Fruit fly (Drosophila melanogaster): ENCODE data around the gene ru.
A peak's percentile ranks its signal among the peaks of the same experiment; 100 is the strongest.

The ru gene

DNA sequence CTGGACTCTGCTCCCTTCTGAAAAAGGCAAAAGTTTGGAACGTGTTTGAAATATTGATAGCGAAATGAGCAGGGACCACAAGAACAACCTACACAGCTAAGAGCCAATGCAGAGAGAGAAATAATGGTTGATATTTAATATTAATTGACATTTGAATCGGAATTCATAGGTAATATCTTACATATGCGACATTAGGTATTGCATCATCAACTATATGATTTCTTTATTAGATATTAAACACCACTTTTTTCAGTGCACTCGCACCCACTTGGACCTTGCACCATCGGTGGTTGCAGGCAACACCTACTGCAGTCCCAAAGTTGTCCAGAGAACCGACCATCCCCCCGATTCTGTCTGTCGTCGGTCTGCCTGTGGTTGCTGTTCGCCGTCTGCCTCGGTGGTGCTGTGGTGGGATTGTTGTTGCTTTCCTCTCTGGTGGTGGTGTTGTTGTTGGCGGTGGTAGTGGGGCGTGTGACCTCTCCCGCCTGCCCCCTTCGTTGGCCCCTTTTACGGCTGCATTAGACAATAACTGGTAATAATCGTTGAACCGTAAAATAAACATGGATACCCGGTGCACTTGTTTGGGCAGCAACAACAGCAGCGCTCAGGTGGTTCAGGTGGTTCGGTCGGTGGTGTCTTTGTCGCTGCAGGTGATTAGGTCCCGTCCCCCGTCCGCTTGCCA lies 8.6 kb downstream of the ru start (continued):
- no peak for TF ChIP-seq Nf-YC (tag; optimal IDR thresholded peaks at IDR 0.05)
- TF ChIP-seq CG7786 (GFP tag; optimal IDR thresholded peaks at IDR 0.05) = no peak
- TF ChIP-seq gt (GFP tag; IDR thresholded peaks at IDR 0.05) = peak; percentile 41
- TF ChIP-seq CG12236 (GFP tag; optimal IDR thresholded peaks at IDR 0.05) = no peak
- TF ChIP-seq Hand (GFP tag; optimal IDR thresholded peaks at IDR 0.05) = no peak
- TF ChIP-seq nmo (GFP tag; optimal IDR thresholded peaks at IDR 0.05) = peak; percentile 79
- TF ChIP-seq CG1647 (GFP tag; optimal IDR thresholded peaks at IDR 0.05) = no peak
- TF ChIP-seq Oaz (GFP tag; IDR thresholded peaks at IDR 0.05) = no peak
- no peak for TF ChIP-seq HmgZ (tag; optimal IDR thresholded peaks at IDR 0.05)
- TF ChIP-seq zfh1 (GFP tag; IDR thresholded peaks at IDR 0.05) = peak; percentile 82
- peak; percentile 32; the same call in 1 of the 2 replicates for TF ChIP-seq CG4730 (GFP tag; IDR thresholded peaks at IDR 0.05)
- peak; percentile 75 for TF ChIP-seq CG8924 (tag; optimal IDR thresholded peaks at IDR 0.05)
- TF ChIP-seq CG7987 (GFP tag; optimal IDR thresholded peaks at IDR 0.05) = no peak
- no peak for TF ChIP-seq CG7271 (tag; optimal IDR thresholded peaks at IDR 0.05)
- peak; percentile 47 for TF ChIP-seq ssp (GFP tag; IDR thresholded peaks at IDR 0.05)
- TF ChIP-seq Trl (optimal IDR thresholded peaks at IDR 0.05) = no peak
- no peak for TF ChIP-seq Trl (GFP tag; optimal IDR thresholded peaks at IDR 0.05)
- TF ChIP-seq CG7357 (GFP tag; IDR thresholded peaks at IDR 0.05) = peak; percentile 63; the same call in 1 of the 3 replicates
- TF ChIP-seq onecut (GFP tag; IDR thresholded peaks at IDR 0.05) = peak; percentile 47
- no peak for TF ChIP-seq Opbp (GFP tag; IDR thresholded peaks at IDR 0.05; ENCODE audit: partially characterized antibody)
- TF ChIP-seq CG14710 (tag; optimal IDR thresholded peaks at IDR 0.05) = peak; percentile 64
- TF ChIP-seq CG3726 (GFP tag; IDR thresholded peaks at IDR 0.05) = peak; percentile 75; the same call in 2 of the 3 replicates
- TF ChIP-seq Stat92E (GFP tag; optimal IDR thresholded peaks at IDR 0.05) = peak in 1 of 3 experiments; percentile 63
- no peak for TF ChIP-seq CG7928 (GFP tag; optimal IDR thresholded peaks at IDR 0.05)
- TF ChIP-seq CG9932 (GFP tag; IDR thresholded peaks at IDR 0.05) = 0 out of 2 replicates have a peak, but pooled peaks have one; percentile 16
- peak; percentile 92 for TF ChIP-seq Ets65A (GFP tag)
- TF ChIP-seq ham (GFP tag; IDR thresholded peaks at IDR 0.05) = no peak
- peak; percentile 51 for TF ChIP-seq Fer3 (tag; optimal IDR thresholded peaks at IDR 0.05)
- TF ChIP-seq amos (GFP tag; IDR thresholded peaks at IDR 0.05; ENCODE audit: partially characterized antibody) = no peak
- peak; percentile 56 for TF ChIP-seq ATbp (GFP tag; optimal IDR thresholded peaks at IDR 0.05)
- no peak for TF ChIP-seq lbe (GFP tag; optimal IDR thresholded peaks at IDR 0.05)
- TF ChIP-seq Vsx1 (GFP tag; optimal IDR thresholded peaks at IDR 0.05) = no peak
- TF ChIP-seq gsb (GFP tag; IDR thresholded peaks at IDR 0.05) = no peak
- no peak for TF ChIP-seq CG15073 (GFP tag; optimal IDR thresholded peaks at IDR 0.05)
- peak; percentile 78 for TF ChIP-seq CG10979 (tag; optimal IDR thresholded peaks at IDR 0.05)
- peak; percentile 44 for TF ChIP-seq CG18599 (GFP tag; optimal IDR thresholded peaks at IDR 0.05)
- 0 out of 2 replicates have a peak, but pooled peaks have one; percentile 9 for TF ChIP-seq bowl (GFP tag; IDR thresholded peaks at IDR 0.05)
- TF ChIP-seq lola (GFP tag; optimal IDR thresholded peaks at IDR 0.05) = peak in 1 of 3 experiments; percentile 72
- no peak for TF ChIP-seq Myb (GFP tag; optimal IDR thresholded peaks at IDR 0.05)
- TF ChIP-seq CG10959 (GFP tag; IDR thresholded peaks at IDR 0.05) = peak; percentile 72
- TF ChIP-seq CG12744 (GFP tag; optimal IDR thresholded peaks at IDR 0.05) = no peak
- TF ChIP-seq insv (GFP tag; optimal IDR thresholded peaks at IDR 0.05) = no peak
- no peak for TF ChIP-seq CG17568 (GFP tag; optimal IDR thresholded peaks at IDR 0.05)
- TF ChIP-seq pb (GFP tag; optimal IDR thresholded peaks at IDR 0.05) = no peak
- TF ChIP-seq CG11093 (GFP tag; IDR thresholded peaks at IDR 0.05) = peak; percentile 43; the same call in 1 of the 3 replicates
- TF ChIP-seq sc (optimal IDR thresholded peaks at IDR 0.05) = no peak
- peak; percentile 52 for TF ChIP-seq sc (GFP tag; optimal IDR thresholded peaks at IDR 0.05)
- TF ChIP-seq cad (GFP tag; optimal IDR thresholded peaks at IDR 0.05) = no peak
- peak; percentile 67; the same call in 2 of the 3 replicates for TF ChIP-seq ci (GFP tag; IDR thresholded peaks at IDR 0.05)
- peak; percentile 58 for TF ChIP-seq CG7839 (tag; optimal IDR thresholded peaks at IDR 0.05)

All from whole organism, embryonic.